Fruit fly (Drosophila melanogaster) whole organism, adult: ENCODE measurements around the gene CG14395.

Experiments
- CG11617 ChIP-seq: fragments of 200-800 bp; sonication (Bioruptor generic); optimal IDR thresholded peaks from 2 replicates; lab custom pipeline; 2017; ENCODE audit warnings: mild to moderate bottlenecking, missing biosample characterization, missing genetic modification reagents, missing genetic modification characterization
- CG7045 ChIP-seq: fragments of 200-800 bp; sonication (Bioruptor generic); optimal IDR thresholded peaks from 2 replicates; lab custom pipeline; 2017; ENCODE audit warnings: missing biosample characterization, mild to moderate bottlenecking, missing genetic modification characterization
- cic ChIP-seq: fragments of 200-800 bp; sonication (Bioruptor generic); optimal IDR thresholded peaks from 2 replicates; lab custom pipeline; 2017; ENCODE audit warnings: missing biosample characterization, mild to moderate bottlenecking, missing genetic modification characterization, moderate library complexity

dm6 chr3R:12634617-12635016, 28.0 kb upstream of the CG14395 start, which contains the start of gene CG11598:
- TF ChIP-seq CG11617 (GFP tag; lab: Kevin White, UChicago) (no peak), CG7045 (no peak), cic (no peak)
